Worm (Caenorhabditis elegans) whole organism, L3 larva: ENCODE measurements around the gene fat-2.

Experiments
- elt-1 ChIP-seq: fragments of 150-350 bp; optimal IDR thresholded peaks from 2 replicates; lab custom pipeline; 2014; ENCODE audit warnings: missing biosample characterization, missing genetic modification characterization
- mdl-1 ChIP-seq: fragments of 150-350 bp; optimal IDR thresholded peaks from 2 replicates; lab custom pipeline; 2014; ENCODE audit warnings: missing biosample characterization, missing genetic modification characterization
- nfya-1 ChIP-seq: sonication (generic microtip); optimal IDR thresholded peaks from 2 replicates; lab custom pipeline; 2017; ENCODE audit warnings: missing genetic modification characterization, mild to moderate bottlenecking, missing compliant biosample characterization, antibody characterized with exemption, moderate library complexity; ENCODE audit not compliant: insufficient read depth
- sea-2 ChIP-seq: fragments of 150-350 bp; sonication (generic microtip); optimal IDR thresholded peaks from 4 replicates; lab custom pipeline; 2014; ENCODE audit warnings: missing biosample characterization, missing genetic modification reagents, missing genetic modification characterization

- TF ChIP-seq nfya-1 (tag; lab: Kevin White, UChicago) (no peak), sea-2 (GFP tag; lab: Kevin White, UChicago) (no peak), elt-1 (tag; lab: Kevin White, UChicago) (no peak), mdl-1 (tag; lab: Kevin White, UChicago) (no peak)
Measured at ce11 chrIV:13327064-13327463, 3.4 kb downstream of the fat-2 start.
